Fruit fly (Drosophila melanogaster): ENCODE results near the gene Tdh.

Tdh gene

DNA sequence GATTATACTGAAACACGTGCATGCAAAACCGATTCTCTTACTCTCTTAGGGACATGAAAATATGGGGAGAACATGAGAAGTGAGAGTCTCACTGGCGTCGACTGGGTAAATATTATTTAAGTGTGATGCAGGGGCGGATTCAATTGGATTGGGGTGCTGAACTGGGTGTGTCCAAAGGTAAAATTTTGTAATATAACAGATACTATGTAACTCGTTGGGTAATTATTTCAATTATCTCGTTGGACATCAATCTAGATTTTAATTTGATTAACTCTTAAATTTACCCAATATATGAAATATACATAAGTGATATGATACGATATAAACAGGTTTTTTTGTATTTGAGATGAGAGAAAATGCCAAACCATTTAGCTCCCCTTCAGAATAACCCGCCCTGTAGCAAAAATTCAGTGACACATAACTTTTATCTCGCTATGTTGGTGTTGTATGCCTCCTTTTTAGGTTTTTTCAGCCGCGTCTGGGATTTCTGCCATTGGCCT is 41.4 kb downstream of the Tdh start (continued):
- TF ChIP-seq CG9437 (GFP tag; optimal IDR thresholded peaks at IDR 0.05): peak; percentile 80
- peak; percentile 82 for TF ChIP-seq odd (GFP tag; optimal IDR thresholded peaks at IDR 0.05)
- peak; percentile 38 for TF ChIP-seq CG17186 (GFP tag; optimal IDR thresholded peaks at IDR 0.05)
- TF ChIP-seq seq (GFP tag; IDR thresholded peaks at IDR 0.05): peak; percentile 91
- TF ChIP-seq al (GFP tag; IDR thresholded peaks at IDR 0.05): peak; percentile 95
- peak; percentile 81 for TF ChIP-seq ash1 (GFP tag; optimal IDR thresholded peaks at IDR 0.05)
- TF ChIP-seq Lim3 (GFP tag; IDR thresholded peaks at IDR 0.05): 0 out of 2 replicates have a peak, but pooled peaks have one; percentile 46
- TF ChIP-seq Dip3 (GFP tag; optimal IDR thresholded peaks at IDR 0.05): peak; percentile 96
- peak; percentile 94 for TF ChIP-seq CG11247 (GFP tag; IDR thresholded peaks at IDR 0.05)
- TF ChIP-seq tup (GFP tag; optimal IDR thresholded peaks at IDR 0.05): peak; percentile 80
- TF ChIP-seq lab (GFP tag; optimal IDR thresholded peaks at IDR 0.05): peak; percentile 98
- TF ChIP-seq Neu2 (GFP tag; optimal IDR thresholded peaks at IDR 0.05; ENCODE audit: borderline replicate concordance): peak; percentile 64
- TF ChIP-seq chn (GFP tag; optimal IDR thresholded peaks at IDR 0.05): peak; percentile 91
- TF ChIP-seq tna (GFP tag; IDR thresholded peaks at IDR 0.05; ENCODE audit: partially characterized antibody): no peak; the same call in 1 of the 2 replicates
- peak; percentile 89 for TF ChIP-seq CG13775 (GFP tag; optimal IDR thresholded peaks at IDR 0.05)
- TF ChIP-seq ems (GFP tag; optimal IDR thresholded peaks at IDR 0.05): peak; percentile 92
- TF ChIP-seq schlank (tag; optimal IDR thresholded peaks at IDR 0.05): peak; percentile 93
- peak; percentile 94 for TF ChIP-seq fd3F (GFP tag; optimal IDR thresholded peaks at IDR 0.05)
- peak; percentile 60 for TF ChIP-seq CG4282 (GFP tag; optimal IDR thresholded peaks at IDR 0.05)
- peak; percentile 78 for TF ChIP-seq CG8290 (GFP tag; optimal IDR thresholded peaks at IDR 0.05)
- TF ChIP-seq CG8290 (tag; optimal IDR thresholded peaks at IDR 0.05): peak; percentile 58 to 96
- TF ChIP-seq CG7745 (tag; optimal IDR thresholded peaks at IDR 0.05): no peak
- peak; percentile 89 for TF ChIP-seq Hand (GFP tag; optimal IDR thresholded peaks at IDR 0.05)
- TF ChIP-seq Rfx (GFP tag; IDR thresholded peaks at IDR 0.05): peak; percentile 98
- TF ChIP-seq pnt (GFP tag; optimal IDR thresholded peaks at IDR 0.05): peak; percentile 90
- TF ChIP-seq CG14860 (GFP tag; IDR thresholded peaks at IDR 0.05; ENCODE audit: partially characterized antibody): no peak; the same call in 2 of the 3 replicates
- peak; percentile 21 for TF ChIP-seq CG14965 (GFP tag; optimal IDR thresholded peaks at IDR 0.05; ENCODE audit: borderline replicate concordance)
- peak; percentile 89; the same call in 1 of the 2 replicates for TF ChIP-seq ttk (GFP tag; IDR thresholded peaks at IDR 0.05)
- peak; percentile 2 for TF ChIP-seq CG9797 (GFP tag; optimal IDR thresholded peaks at IDR 0.05)
- TF ChIP-seq H15 (GFP tag; IDR thresholded peaks at IDR 0.05): peak; percentile 91
- peak; percentile 93 for TF ChIP-seq grau (tag; optimal IDR thresholded peaks at IDR 0.05)
- peak; percentile 87 for TF ChIP-seq phol (tag; optimal IDR thresholded peaks at IDR 0.05)
- no peak for TF ChIP-seq Kr (GFP tag; optimal IDR thresholded peaks at IDR 0.05)
- TF ChIP-seq lola (GFP tag; optimal IDR thresholded peaks at IDR 0.05): peak in 1 of 3 experiments; percentile 72
- TF ChIP-seq scrt (GFP tag; optimal IDR thresholded peaks at IDR 0.05): peak; percentile 84
- peak; percentile 97 for TF ChIP-seq CG11456 (GFP tag; IDR thresholded peaks at IDR 0.05)
- peak; percentile 83 for TF ChIP-seq CG17328 (GFP tag; IDR thresholded peaks at IDR 0.05)
- peak; percentile 79 for TF ChIP-seq sens-2 (GFP tag; IDR thresholded peaks at IDR 0.05)
- TF ChIP-seq Fer3 (tag; optimal IDR thresholded peaks at IDR 0.05): peak; percentile 96
- peak; percentile 25 for TF ChIP-seq pzg (GFP tag; optimal IDR thresholded peaks at IDR 0.05)
- peak; percentile 89 for TF ChIP-seq Six4 (GFP tag; optimal IDR thresholded peaks at IDR 0.05)
- peak; percentile 94 for TF ChIP-seq Hsf (GFP tag; optimal IDR thresholded peaks at IDR 0.05)
- TF ChIP-seq jigr1 (GFP tag; IDR thresholded peaks at IDR 0.05): peak; percentile 85; the same call in 2 of the 3 replicates
- TF ChIP-seq CG10543 (GFP tag; optimal IDR thresholded peaks at IDR 0.05): peak; percentile 95
- TF ChIP-seq CG15479 (GFP tag; optimal IDR thresholded peaks at IDR 0.05): no peak
- peak; percentile 97 for TF ChIP-seq CG9215 (GFP tag; IDR thresholded peaks at IDR 0.05)
- TF ChIP-seq CG8924 (tag; optimal IDR thresholded peaks at IDR 0.05): peak; percentile 89
- peak; percentile 98 for TF ChIP-seq CG18599 (GFP tag; optimal IDR thresholded peaks at IDR 0.05)
- peak; percentile 69; the same call in 2 of the 3 replicates for TF ChIP-seq Opbp (GFP tag; IDR thresholded peaks at IDR 0.05; ENCODE audit: partially characterized antibody)
